Worm (Caenorhabditis elegans) whole organism, early embryonic: ENCODE measurements around the gene C08F1.8.

ENCODE experiments used
- B0310.2 ChIP-seq: sonication (generic microtip); optimal IDR thresholded peaks from 2 replicates; lab custom pipeline; 2016; ENCODE audit warnings: mild to moderate bottlenecking, missing genetic modification characterization, missing compliant biosample characterization
- F13C5.2 ChIP-seq: sonication (generic microtip); optimal IDR thresholded peaks from 2 replicates; lab custom pipeline; 2017; ENCODE audit warnings: mild to moderate bottlenecking, missing genetic modification characterization, inconsistent platforms, missing compliant biosample characterization
- ama-1 ChIP-seq: fragments of 150-350 bp; optimal IDR thresholded peaks from 2 replicates; lab custom pipeline; 2014
- ceh-13 ChIP-seq: fragments of 200-800 bp; sonication (Bioruptor generic); optimal IDR thresholded peaks from 2 replicates; lab custom pipeline; 2018; ENCODE audit warnings: mild to moderate bottlenecking, missing genetic modification characterization, missing compliant biosample characterization
- flt-1 ChIP-seq: fragments of 200-800 bp; sonication (Bioruptor generic); IDR thresholded peaks from 2 replicates; pipeline ENCODE4 v1.3.6; 2022; ENCODE audit warnings: missing genetic modification characterization, missing compliant biosample characterization
- hmg-4 ChIP-seq: fragments of 200-800 bp; sonication (Bioruptor generic); optimal IDR thresholded peaks from 2 replicates; lab custom pipeline; 2018; ENCODE audit warnings: mild to moderate bottlenecking, missing genetic modification characterization, missing compliant biosample characterization
- scrt-1 ChIP-seq: fragments of 200-800 bp; sonication (Bioruptor generic); IDR thresholded peaks from 2 replicates; pipeline ENCODE4 v1.3.6; 2022; ENCODE audit warnings: missing genetic modification characterization, missing compliant biosample characterization
- sea-1 ChIP-seq: fragments of 200-800 bp; sonication (Bioruptor generic); conservative IDR thresholded peaks from 2 replicates; pipeline ENCODE4 v1.3.6; 2022; ENCODE audit warnings: missing genetic modification characterization, missing compliant biosample characterization
- tbx-11 ChIP-seq: fragments of 200-800 bp; sonication (Bioruptor generic); IDR thresholded peaks from 2 replicates; pipeline ENCODE4 v1.3.6; 2022; ENCODE audit warnings: missing genetic modification characterization, missing compliant biosample characterization
- tbx-37 ChIP-seq: fragments of 200-800 bp; sonication (Bioruptor generic); conservative IDR thresholded peaks from 2 replicates; pipeline ENCODE4 v1.3.6; 2022; ENCODE audit warnings: missing genetic modification reagents, missing genetic modification characterization, missing compliant biosample characterization
- tra-4 ChIP-seq: sonication (generic microtip); optimal IDR thresholded peaks from 2 replicates; lab custom pipeline; 2017; ENCODE audit warnings: missing genetic modification characterization, missing compliant biosample characterization

ce11 chrII:1830182-1830682, 22.1 kb upstream of the C08F1.8 start, which contains the start of gene math-40:
- no peak for TF ChIP-seq tbx-11 (GFP tag; lab: Robert Waterston, UW)
- TF ChIP-seq ama-1 (lab: Kevin White, UChicago) = no peak
- no peak for TF ChIP-seq tbx-37 (GFP tag; lab: Robert Waterston, UW)
- TF ChIP-seq F13C5.2 (tag; lab: Kevin White, UChicago) = no peak
- TF ChIP-seq hmg-4 = no peak
- no peak for TF ChIP-seq B0310.2
- no peak for TF ChIP-seq tra-4 (tag; lab: Kevin White, UChicago)
- TF ChIP-seq sea-1 = no peak
- TF ChIP-seq scrt-1 (GFP tag; lab: Robert Waterston, UW) = no peak
- no peak for TF ChIP-seq flt-1 (GFP tag; lab: Robert Waterston, UW)
- no peak for TF ChIP-seq ceh-13 (GFP tag; lab: Kevin White, UChicago)
